Worm (Caenorhabditis elegans) whole organism, L4 larva: ENCODE measurements around the gene nhl-2.

ENCODE experiments used
- aly-2 ChIP-seq: sonication (generic microtip); optimal IDR thresholded peaks from 2 replicates; lab custom pipeline; 2018; ENCODE audit warnings: missing biosample characterization, missing genetic modification characterization
- ceh-82 ChIP-seq: sonication (generic microtip); optimal IDR thresholded peaks from 2 replicates; lab custom pipeline; 2017; ENCODE audit warnings: missing biosample characterization, missing genetic modification characterization
- lin-39 ChIP-seq: fragments of 150-350 bp; optimal IDR thresholded peaks from 2 replicates; lab custom pipeline; 2014; ENCODE audit warnings: missing biosample characterization, missing genetic modification reagents, missing genetic modification characterization
- mep-1 ChIP-seq: fragments of 150-350 bp; sonication (generic microtip); optimal IDR thresholded peaks from 3 replicates; lab custom pipeline; 2014; ENCODE audit warnings: missing biosample characterization, missing genetic modification characterization
- nhr-237 ChIP-seq: sonication (generic microtip); optimal IDR thresholded peaks from 2 replicates; lab custom pipeline; 2017; ENCODE audit warnings: missing biosample characterization, missing genetic modification characterization
- nhr-76 ChIP-seq: fragments of 150-350 bp; optimal IDR thresholded peaks from 2 replicates; lab custom pipeline; 2014; ENCODE audit warnings: missing biosample characterization, missing genetic modification characterization
- unc-62 ChIP-seq, 3 experiments: fragments of 150-350 bp in 1 of 3; sonication (generic microtip); optimal IDR thresholded peaks in 2 of 3; peaks in 1 of 3; 1 replicate in 1 of 3; 2 replicates in 2 of 3; lab custom pipeline; 2014 to 2017; ENCODE audit warnings: missing biosample characterization in 3 of 3, missing genetic modification characterization in 3 of 3, missing genetic modification reagents in 3 of 3, missing genotype in 1 of 3

ce11 chrIII:4899728-4900127 lies 843 bp upstream of the nhl-2 start:
- peak; percentile 77 for TF ChIP-seq nhr-237 (tag; lab: Kevin White, UChicago)
- peak; percentile 28 to 100 for TF ChIP-seq unc-62 (GFP tag; optimal IDR thresholded peaks at IDR 0.05 in 1 of 2; lab: Kevin White, UChicago)
- TF ChIP-seq unc-62 (tag; optimal IDR thresholded peaks at IDR 0.05; lab: Kevin White, UChicago): no peak
- peak; percentile 83 for TF ChIP-seq nhr-76 (tag; lab: Kevin White, UChicago)
- peak; percentile 10 for TF ChIP-seq ceh-82
- TF ChIP-seq aly-2 (tag; lab: Kevin White, UChicago): no peak
- no peak for TF ChIP-seq lin-39 (tag; lab: Kevin White, UChicago)
- peak; percentile 99 for TF ChIP-seq mep-1 (tag; lab: Kevin White, UChicago)
